Fruit fly (Drosophila melanogaster) whole organism, larva: Measurements from ENCODE around the gene CG15059.

ENCODE experiments used
- noc ChIP-seq: fragments of 200-800 bp; sonication (Bioruptor generic); optimal IDR thresholded peaks from 3 replicates; lab custom pipeline; 2019; ENCODE audit warnings: missing biosample characterization, mild to moderate bottlenecking, missing genetic modification characterization, moderate library complexity

Gene CG15059

DNA sequence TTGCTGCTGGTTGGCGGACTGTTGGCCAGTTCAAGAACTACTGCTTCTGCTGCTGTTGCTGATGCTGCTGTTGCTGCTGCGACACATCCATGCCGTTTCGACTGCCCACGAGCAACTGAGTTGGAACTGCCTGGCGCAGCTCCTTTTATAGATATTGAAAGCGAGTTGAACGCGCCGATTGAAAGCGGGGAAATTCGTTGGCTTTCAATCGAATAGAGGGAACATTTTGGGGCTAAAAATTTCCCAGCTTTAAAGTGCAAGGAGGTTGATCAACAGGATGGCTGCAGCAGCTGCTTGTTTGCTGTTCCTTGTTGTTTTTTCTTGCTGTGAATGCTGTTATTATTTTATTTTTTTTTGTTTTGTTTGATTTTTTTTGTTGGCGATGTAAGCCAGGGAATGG is 33.3 kb downstream of the CG15059 start, which contains the start of gene CG33639:
Gene CG33639 (minus strand): TSS at position 101 of the 400 bp plus-strand sequence.
- TF ChIP-seq noc = no peak

DNA sequence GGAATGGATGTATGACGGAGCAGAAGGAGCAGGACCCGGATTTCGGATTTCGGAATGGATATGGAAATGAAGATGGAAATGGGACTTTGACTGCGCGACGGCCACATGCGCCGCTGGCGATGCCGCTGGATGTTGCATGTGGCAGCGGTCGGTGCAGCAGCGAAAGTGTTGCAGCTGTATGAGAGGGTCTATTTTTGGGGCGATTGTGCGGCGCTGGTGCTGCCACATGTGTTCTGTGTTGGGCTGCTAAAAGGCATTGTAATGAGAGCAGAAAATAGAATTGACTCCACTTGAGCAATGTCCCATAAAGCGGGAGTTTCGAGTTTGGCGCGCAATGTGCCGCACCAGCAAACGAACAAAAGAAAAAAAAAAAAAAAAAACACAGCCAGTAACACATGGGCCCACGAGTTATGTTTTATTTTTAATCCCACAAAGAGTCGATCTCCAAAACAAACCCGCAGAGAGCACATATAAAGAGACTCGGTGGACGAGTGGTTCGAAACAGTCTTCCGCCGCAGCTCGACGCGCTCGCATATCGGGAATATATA is 50.3 kb downstream of the CG15059 start, which contains the start of gene Him:
Gene Him (plus strand): TSS at position 498 of the 548 bp plus-strand sequence.
- no peak for TF ChIP-seq noc
